ENCODE assay signal across 5 worm cellular contexts in the genomic region with DNA sequence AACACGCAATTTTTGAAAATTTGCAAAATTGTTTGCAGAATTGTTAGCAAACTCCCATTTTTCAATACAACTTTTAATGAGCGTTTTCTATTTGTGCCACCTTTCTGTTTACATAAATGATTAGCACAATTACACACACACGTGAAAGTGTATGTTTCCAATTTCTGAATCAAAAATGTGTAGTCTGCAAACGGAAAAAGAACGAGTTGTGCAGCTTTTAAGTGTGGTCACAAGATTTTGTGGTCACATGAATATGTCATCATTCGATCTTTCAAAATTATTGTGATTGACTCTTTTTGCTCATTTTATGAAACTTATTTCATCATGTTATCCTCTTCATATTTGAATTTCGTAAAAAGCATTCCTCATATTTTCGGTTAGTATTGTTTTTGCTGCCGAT.
TF ChIP-seq lines count a peak whose summit lies in the region.

No protein-coding gene starts in this region.

TF ChIP-seq in whole organism, L1 larva, 84 proteins besides CTCF, POLR2A, EP300 and RAD21 (continues in another document):
- TF ChIP-seq pag-3 (tag; optimal IDR thresholded peaks at IDR 0.05; lab: Kevin White, UChicago; ENCODE audit: borderline replicate concordance, insufficient read depth) (no peak), nhr-47 (tag; optimal IDR thresholded peaks at IDR 0.05; lab: Kevin White, UChicago) (peak; percentile 25), ces-1 (GFP tag; optimal IDR thresholded peaks at IDR 0.05; lab: Kevin White, UChicago) (no peak), skn-1 (tag; optimal IDR thresholded peaks at IDR 0.05; lab: Kevin White, UChicago) (peak; percentile 70), fos-1 (tag; optimal IDR thresholded peaks at IDR 0.05; lab: Kevin White, UChicago) (no peak), unc-130 (tag; optimal IDR thresholded peaks at IDR 0.05; lab: Kevin White, UChicago) (no peak), unc-86 (tag; optimal IDR thresholded peaks at IDR 0.05; lab: Kevin White, UChicago) (no peak), unc-98 (GFP tag; IDR thresholded peaks at IDR 0.05; lab: Robert Waterston, UW) (no peak), pqm-1 (tag; optimal IDR thresholded peaks at IDR 0.05; lab: Kevin White, UChicago) (no peak), lin-35 (GFP tag; optimal IDR thresholded peaks at IDR 0.05; lab: Kevin White, UChicago) (peak in 1 of 2 experiments; percentile 45), nhr-90 (tag; optimal IDR thresholded peaks at IDR 0.05; lab: Kevin White, UChicago; ENCODE audit: poor library complexity) (peak; percentile 31), elt-2 (tag; optimal IDR thresholded peaks at IDR 0.05; lab: Kevin White, UChicago) (peak; percentile 64), irx-1 (tag; optimal IDR thresholded peaks at IDR 0.05; lab: Kevin White, UChicago) (no peak), blmp-1 (tag; optimal IDR thresholded peaks at IDR 0.05; lab: Kevin White, UChicago) (no peak), mab-9 (GFP tag; IDR thresholded peaks at IDR 0.05; lab: Robert Waterston, UW) (no peak), tlp-1 (tag; optimal IDR thresholded peaks at IDR 0.05; lab: Kevin White, UChicago) (no peak), nhr-71 (tag; optimal IDR thresholded peaks at IDR 0.05; lab: Kevin White, UChicago) (peak; percentile 54)

TF ChIP-seq in whole organism, L2 larva, 48 proteins besides CTCF, POLR2A, EP300 and RAD21:
- TF ChIP-seq C34F6.9 (tag; optimal IDR thresholded peaks at IDR 0.05; lab: Kevin White, UChicago), result peak; percentile 38
- TF ChIP-seq snpc-4 (tag; optimal IDR thresholded peaks at IDR 0.05; lab: Kevin White, UChicago), result no peak
- TF ChIP-seq gmeb-1 (tag; optimal IDR thresholded peaks at IDR 0.05; lab: Kevin White, UChicago), result peak; percentile 20
- TF ChIP-seq crh-2 (tag; optimal IDR thresholded peaks at IDR 0.05; lab: Kevin White, UChicago), result peak; percentile 74
- TF ChIP-seq nhr-129 (tag; optimal IDR thresholded peaks at IDR 0.05; lab: Kevin White, UChicago), result peak; percentile 55
- peak in 1 of 2 experiments; percentile 24 for TF ChIP-seq lsy-2 (tag; optimal IDR thresholded peaks at IDR 0.05; lab: Kevin White, UChicago)
- peak; percentile 72 for TF ChIP-seq sma-9 (GFP tag; optimal IDR thresholded peaks at IDR 0.05; lab: Kevin White, UChicago)
- no peak for TF ChIP-seq sma-9 (tag; optimal IDR thresholded peaks at IDR 0.05; lab: Kevin White, UChicago)
- no peak for TF ChIP-seq nhr-12 (tag; optimal IDR thresholded peaks at IDR 0.05; lab: Kevin White, UChicago)
- TF ChIP-seq zag-1 (tag; optimal IDR thresholded peaks at IDR 0.05; lab: Kevin White, UChicago), result no peak
- peak; percentile 8 for TF ChIP-seq skn-1 (tag; optimal IDR thresholded peaks at IDR 0.05; lab: Kevin White, UChicago)

TF ChIP-seq in whole organism, L3 larva, 47 proteins besides CTCF, POLR2A, EP300 and RAD21:
- TF ChIP-seq pha-4 (tag; optimal IDR thresholded peaks at IDR 0.05; lab: Kevin White, UChicago), result peak; percentile 86
- no peak for TF ChIP-seq fkh-2 (tag; optimal IDR thresholded peaks at IDR 0.05; lab: Kevin White, UChicago)
- TF ChIP-seq nhr-28 (tag; optimal IDR thresholded peaks at IDR 0.05; lab: Kevin White, UChicago), result no peak
- no peak for TF ChIP-seq nhr-237 (tag; optimal IDR thresholded peaks at IDR 0.05; lab: Kevin White, UChicago)
- TF ChIP-seq fos-1 (tag; optimal IDR thresholded peaks at IDR 0.05; lab: Kevin White, UChicago), result no peak
- peak; percentile 46 for TF ChIP-seq pqm-1 (tag; optimal IDR thresholded peaks at IDR 0.05; lab: Kevin White, UChicago)
- no peak for TF ChIP-seq elt-1 (tag; optimal IDR thresholded peaks at IDR 0.05; lab: Kevin White, UChicago)
- TF ChIP-seq elt-2 (tag; optimal IDR thresholded peaks at IDR 0.05; lab: Kevin White, UChicago), result peak; percentile 53

TF ChIP-seq in whole organism, L4 larva, 104 proteins besides CTCF, POLR2A, EP300 and RAD21 (continues in another document):
- TF ChIP-seq nhr-48 (tag; optimal IDR thresholded peaks at IDR 0.05; lab: Kevin White, UChicago), result no peak
- no peak for TF ChIP-seq skn-1 (tag; optimal IDR thresholded peaks at IDR 0.05; lab: Kevin White, UChicago)
- TF ChIP-seq lin-29 (GFP tag; IDR thresholded peaks at IDR 0.05; lab: Robert Waterston, UW), result no peak
- TF ChIP-seq mxl-3 (GFP tag; optimal IDR thresholded peaks at IDR 0.05; lab: Kevin White, UChicago), result no peak
- TF ChIP-seq spr-1 (tag; optimal IDR thresholded peaks at IDR 0.05; lab: Kevin White, UChicago), result no peak
- TF ChIP-seq daf-12 (tag; optimal IDR thresholded peaks at IDR 0.05; lab: Kevin White, UChicago), result no peak
- TF ChIP-seq daf-19 (GFP tag; conservative IDR thresholded peaks at IDR 0.05; lab: Robert Waterston, UW), result no peak
- TF ChIP-seq ces-1 (GFP tag; optimal IDR thresholded peaks at IDR 0.05; lab: Kevin White, UChicago), result no peak
- peak; percentile 5 for TF ChIP-seq pqm-1 (tag; optimal IDR thresholded peaks at IDR 0.05; lab: Kevin White, UChicago)
- peak; percentile 4 for TF ChIP-seq nhr-77 (tag; optimal IDR thresholded peaks at IDR 0.05; lab: Kevin White, UChicago)
- TF ChIP-seq mxl-2 (GFP tag; conservative IDR thresholded peaks at IDR 0.05; lab: Robert Waterston, UW), result no peak
- no peak for TF ChIP-seq aly-2 (tag; optimal IDR thresholded peaks at IDR 0.05; lab: Kevin White, UChicago)
- peak; percentile 55 for TF ChIP-seq dve-1 (tag; optimal IDR thresholded peaks at IDR 0.05; lab: Kevin White, UChicago; ENCODE audit: insufficient read depth)
- peak; percentile 18 for TF ChIP-seq T20F7.1 (GFP tag; optimal IDR thresholded peaks at IDR 0.05; lab: Kevin White, UChicago)
- TF ChIP-seq lin-1 (GFP tag; IDR thresholded peaks at IDR 0.05; lab: Robert Waterston, UW), result no peak
- TF ChIP-seq spr-3 (GFP tag; optimal IDR thresholded peaks at IDR 0.05; lab: Kevin White, UChicago), result no peak
- no peak for TF ChIP-seq lsy-2 (tag; optimal IDR thresholded peaks at IDR 0.05; lab: Kevin White, UChicago)
- TF ChIP-seq Y105C5A.15 (GFP tag; IDR thresholded peaks at IDR 0.05; lab: Robert Waterston, UW), result no peak
- no peak for TF ChIP-seq arid-1 (GFP tag; conservative IDR thresholded peaks at IDR 0.05; lab: Robert Waterston, UW)
- TF ChIP-seq mdl-1 (tag; optimal IDR thresholded peaks at IDR 0.05; lab: Kevin White, UChicago), result peak in 1 of 2 experiments; percentile 35
- no peak for TF ChIP-seq tra-1 (GFP tag; IDR thresholded peaks at IDR 0.05; lab: Robert Waterston, UW)
- TF ChIP-seq lir-3 (tag; optimal IDR thresholded peaks at IDR 0.05; lab: Kevin White, UChicago), result no peak
- no peak for TF ChIP-seq fkh-10 (GFP tag; optimal IDR thresholded peaks at IDR 0.05; lab: Kevin White, UChicago)
- TF ChIP-seq nhr-10 (tag; optimal IDR thresholded peaks at IDR 0.05; lab: Kevin White, UChicago), result no peak
- no peak for TF ChIP-seq lim-7 (GFP tag; IDR thresholded peaks at IDR 0.05; lab: Robert Waterston, UW)
- TF ChIP-seq zip-11 (GFP tag; IDR thresholded peaks at IDR 0.05; lab: Robert Waterston, UW), result no peak
- TF ChIP-seq rbr-2 (tag; optimal IDR thresholded peaks at IDR 0.05; lab: Kevin White, UChicago), result no peak
- no peak for TF ChIP-seq nhr-25 (tag; optimal IDR thresholded peaks at IDR 0.05; lab: Kevin White, UChicago; ENCODE audit: borderline replicate concordance, insufficient read depth)
- TF ChIP-seq nhr-102 (tag; optimal IDR thresholded peaks at IDR 0.05; lab: Kevin White, UChicago), result peak; percentile 28

TF ChIP-seq in whole organism, young adult, 124 proteins besides CTCF, POLR2A, EP300 and RAD21:
- TF ChIP-seq ztf-25 (GFP tag; IDR thresholded peaks at IDR 0.05; lab: Robert Waterston, UW) (no peak), K12H6.12 (tag; optimal IDR thresholded peaks at IDR 0.05; lab: Kevin White, UChicago) (no peak), snpc-1.3 (tag; optimal IDR thresholded peaks at IDR 0.05; lab: Kevin White, UChicago; ENCODE audit: insufficient read depth) (no peak), C06A6.2 (GFP tag; conservative IDR thresholded peaks at IDR 0.05; lab: Robert Waterston, UW) (no peak), pha-4 (tag; optimal IDR thresholded peaks at IDR 0.05; lab: Kevin White, UChicago) (peak; percentile 34), nhr-80 (tag; optimal IDR thresholded peaks at IDR 0.05; lab: Kevin White, UChicago) (peak; percentile 11), attf-6 (GFP tag; IDR thresholded peaks at IDR 0.05; lab: Robert Waterston, UW) (no peak), cebp-1 (GFP tag; IDR thresholded peaks at IDR 0.05; lab: Robert Waterston, UW) (no peak), cebp-1 (tag; optimal IDR thresholded peaks at IDR 0.05; lab: Kevin White, UChicago) (peak; percentile 47), ceh-79 (tag; optimal IDR thresholded peaks at IDR 0.05; lab: Kevin White, UChicago) (no peak), ztf-28 (GFP tag; IDR thresholded peaks at IDR 0.05; lab: Robert Waterston, UW) (no peak)
